Worm (Caenorhabditis elegans): ENCODE measurements around the gene R11H6.4.

DNA sequence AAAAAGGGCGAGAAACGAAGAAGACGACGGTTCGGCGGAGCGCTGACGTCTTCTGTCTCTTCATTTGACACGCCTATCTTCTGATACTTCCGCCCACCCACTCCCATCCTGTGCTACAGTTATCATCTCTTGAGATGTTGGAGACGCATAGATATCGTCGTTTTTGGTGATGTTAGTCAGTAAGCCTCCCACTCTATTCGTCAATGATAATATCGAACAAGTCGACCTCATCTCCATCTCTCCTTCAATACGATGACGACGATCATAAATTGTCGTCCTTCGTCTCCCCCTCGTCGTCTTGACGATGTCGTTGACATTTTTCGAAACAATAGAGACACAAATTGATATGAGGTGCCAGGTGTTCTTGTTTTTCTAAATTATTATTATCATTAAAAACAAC lies 48.4 kb downstream of the R11H6.4 start, which contains the start of gene slc-25A29:
- TF ChIP-seq ZK546.5 (tag; optimal IDR thresholded peaks at IDR 0.05) (no peak), pha-4 (tag; optimal IDR thresholded peaks at IDR 0.05) (no peak), ceh-9 (tag; optimal IDR thresholded peaks at IDR 0.05) (no peak), egl-27 (tag; optimal IDR thresholded peaks at IDR 0.05) (no peak), unc-39 (tag; optimal IDR thresholded peaks at IDR 0.05) (no peak), skn-1 (tag; optimal IDR thresholded peaks at IDR 0.05) (no peak), R02D3.7 (tag; optimal IDR thresholded peaks at IDR 0.05) (no peak), ztf-11 (tag; optimal IDR thresholded peaks at IDR 0.05) (no peak), fos-1 (tag; optimal IDR thresholded peaks at IDR 0.05) (no peak), unc-62 (GFP tag; optimal IDR thresholded peaks at IDR 0.05) (no peak), fkh-10 (GFP tag; optimal IDR thresholded peaks at IDR 0.05) (no peak), tbx-2 (tag; optimal IDR thresholded peaks at IDR 0.05) (no peak), nhr-237 (tag; optimal IDR thresholded peaks at IDR 0.05) (no peak), nhr-12 (tag; optimal IDR thresholded peaks at IDR 0.05) (no peak)

Data from whole organism, L3 larva.